Fruit fly (Drosophila melanogaster) whole organism, embryonic: Measurements from ENCODE around the gene CG11454.

Experiments
- Antp ChIP-seq: fragments of 200-800 bp; sonication (Bioruptor generic); optimal IDR thresholded peaks from 3 replicates; lab custom pipeline; 2016; ENCODE audit warnings: missing biosample characterization, missing genetic modification characterization
- Atf6 ChIP-seq: fragments of 200-800 bp; sonication (Bioruptor generic); IDR thresholded peaks from 2 replicates; pipeline ENCODE4 v1.3.6; 2022; ENCODE audit warnings: missing biosample characterization, missing genetic modification characterization
- CG10147 ChIP-seq: fragments of 200-800 bp; sonication (Bioruptor generic); optimal IDR thresholded peaks from 2 replicates; lab custom pipeline; 2019; ENCODE audit warnings: missing biosample characterization, mild to moderate bottlenecking, missing genetic modification characterization, moderate library complexity
- CG10366 ChIP-seq: fragments of 200-800 bp; sonication (Bioruptor generic); IDR thresholded peaks from 2 replicates; pipeline ENCODE4 v1.3.6; 2022; ENCODE audit warnings: missing biosample characterization, missing genetic modification characterization
- CG10654 ChIP-seq: fragments of 200-800 bp; sonication (Bioruptor generic); optimal IDR thresholded peaks from 2 replicates; lab custom pipeline; 2016; ENCODE audit warnings: missing biosample characterization, missing genetic modification characterization
- CG11247 ChIP-seq: fragments of 200-800 bp; sonication (Bioruptor generic); IDR thresholded peaks from 2 replicates; pipeline ENCODE4 v1.3.6; 2022; ENCODE audit warnings: missing biosample characterization, missing genetic modification characterization
- CG11560 ChIP-seq: fragments of 200-800 bp; sonication (Bioruptor generic); IDR thresholded peaks from 3 replicates; pipeline ENCODE4 v1.3.6; 2022; ENCODE audit warnings: missing biosample characterization, missing genetic modification characterization
- CG11695 ChIP-seq: fragments of 200-800 bp; sonication (Bioruptor generic); IDR thresholded peaks from 3 replicates; pipeline ENCODE4 v1.3.6; 2022; ENCODE audit warnings: missing biosample characterization, missing genetic modification characterization
- CG11723 ChIP-seq: fragments of 200-800 bp; sonication (Bioruptor generic); optimal IDR thresholded peaks from 2 replicates; lab custom pipeline; 2017; ENCODE audit warnings: missing biosample characterization, mild to moderate bottlenecking, missing genetic modification characterization
- CG12071 ChIP-seq: fragments of 200-800 bp; sonication (Bioruptor generic); optimal IDR thresholded peaks from 3 replicates; lab custom pipeline; 2018; ENCODE audit warnings: missing biosample characterization, mild to moderate bottlenecking, missing genetic modification characterization
- CG14860 ChIP-seq: fragments of 200-800 bp; sonication (Bioruptor generic); IDR thresholded peaks from 3 replicates; pipeline ENCODE4 v1.3.6; 2022; ENCODE audit warnings: missing biosample characterization, missing genetic modification characterization; ENCODE audit not compliant: partially characterized antibody
- CG1602 ChIP-seq: fragments of 200-800 bp; sonication (Bioruptor generic); optimal IDR thresholded peaks from 3 replicates; lab custom pipeline; 2016; ENCODE audit warnings: missing biosample characterization, missing genetic modification characterization
- CG18599 ChIP-seq: fragments of 200-800 bp; sonication (Bioruptor generic); optimal IDR thresholded peaks from 3 replicates; lab custom pipeline; 2017; ENCODE audit warnings: missing biosample characterization, missing genetic modification characterization, mild to moderate bottlenecking, moderate library complexity, missing genetic modification reagents
- CG2678 ChIP-seq: fragments of 200-800 bp; sonication (Bioruptor generic); optimal IDR thresholded peaks from 3 replicates; lab custom pipeline; 2019; ENCODE audit warnings: missing biosample characterization, mild to moderate bottlenecking, missing genetic modification characterization, moderate library complexity
- CG31224 ChIP-seq: fragments of 200-800 bp; sonication (Bioruptor generic); IDR thresholded peaks from 2 replicates; pipeline ENCODE4 v1.3.6; 2022; ENCODE audit warnings: missing biosample characterization, missing genetic modification characterization
- CG32532 ChIP-seq: fragments of 200-800 bp; sonication (Bioruptor generic); IDR thresholded peaks from 2 replicates; pipeline ENCODE4 v1.3.6; 2022; ENCODE audit warnings: missing biosample characterization, missing genetic modification characterization
- CG5245 ChIP-seq: fragments of 200-800 bp; sonication (Bioruptor generic); optimal IDR thresholded peaks from 3 replicates; lab custom pipeline; 2016; ENCODE audit warnings: missing biosample characterization, missing genetic modification characterization
- CG7372 ChIP-seq: fragments of 200-800 bp; sonication (Bioruptor generic); IDR thresholded peaks from 2 replicates; pipeline ENCODE4 v1.3.6; 2022; ENCODE audit warnings: missing biosample characterization, missing genetic modification characterization
- CG7839 ChIP-seq: fragments of 200-800 bp; sonication (Bioruptor generic); optimal IDR thresholded peaks from 3 replicates; lab custom pipeline; 2018; ENCODE audit warnings: missing biosample characterization, mild to moderate bottlenecking, missing genetic modification characterization, moderate library complexity
- CG7928 ChIP-seq: fragments of 200-800 bp; sonication (Bioruptor generic); optimal IDR thresholded peaks from 2 replicates; lab custom pipeline; 2017; ENCODE audit warnings: missing biosample characterization, mild to moderate bottlenecking, missing genetic modification characterization
- D19A ChIP-seq: fragments of 200-800 bp; optimal IDR thresholded peaks from 3 replicates; lab custom pipeline; 2019; ENCODE audit warnings: missing biosample characterization, mild to moderate bottlenecking, missing genetic modification characterization, moderate library complexity
- Hr3 ChIP-seq: fragments of 200-800 bp; sonication (Bioruptor generic); optimal IDR thresholded peaks from 3 replicates; lab custom pipeline; 2016; ENCODE audit warnings: missing biosample characterization, missing genetic modification characterization
- Hsf ChIP-seq: fragments of 200-800 bp; sonication (Bioruptor generic); optimal IDR thresholded peaks from 3 replicates; lab custom pipeline; 2016; ENCODE audit warnings: missing biosample characterization, missing genetic modification characterization
- Max ChIP-seq: fragments of 200-800 bp; sonication (Bioruptor generic); optimal IDR thresholded peaks from 2 replicates; lab custom pipeline; 2016; ENCODE audit warnings: missing biosample characterization, mild to moderate bottlenecking, missing genetic modification characterization
- NC2β ChIP-seq: fragments of 200-800 bp; sonication (Bioruptor generic); optimal IDR thresholded peaks from 2 replicates; lab custom pipeline; 2016; ENCODE audit warnings: missing biosample characterization, missing genetic modification characterization
- Opbp ChIP-seq: fragments of 200-800 bp; sonication (Bioruptor generic); IDR thresholded peaks from 3 replicates; pipeline ENCODE4 v1.3.6; 2022; ENCODE audit warnings: missing biosample characterization, missing genetic modification characterization; ENCODE audit not compliant: partially characterized antibody
- Stat92E ChIP-seq, 3 experiments: fragments of >200 bp in 2 of 3; fragments of 200-800 bp in 1 of 3; sonication (Bioruptor generic) in 1 of 3; optimal IDR thresholded peaks; 2 replicates each; lab custom pipeline; 2017 to 2019; ENCODE audit warnings: missing biosample characterization in 3 of 3, missing genetic modification characterization in 3 of 3, mild to moderate bottlenecking in 1 of 3, moderate library complexity in 1 of 3
- Trl ChIP-seq, 3 experiments: fragments of >200 bp in 2 of 3; fragments of 200-800 bp in 1 of 3; sonication (Bioruptor generic) in 1 of 3; optimal IDR thresholded peaks; 2 replicates in 1 of 3; 3 replicates in 2 of 3; lab custom pipeline; 2016 to 2017; ENCODE audit warnings: missing biosample characterization in 1 of 3, missing genetic modification characterization in 1 of 3
- Xrp1 ChIP-seq: fragments of 200-800 bp; sonication (Bioruptor generic); IDR thresholded peaks from 2 replicates; pipeline ENCODE4 v1.3.6; 2022; ENCODE audit warnings: missing biosample characterization, missing genetic modification characterization
- bowl ChIP-seq: fragments of 200-800 bp; sonication (Bioruptor generic); IDR thresholded peaks from 2 replicates; pipeline ENCODE4 v1.3.6; 2022; ENCODE audit warnings: missing biosample characterization, missing genetic modification characterization
- ci ChIP-seq: fragments of 200-800 bp; sonication (Bioruptor generic); IDR thresholded peaks from 3 replicates; pipeline ENCODE4 v1.3.6; 2022; ENCODE audit warnings: missing biosample characterization, missing genetic modification characterization
- crc ChIP-seq: fragments of 200-800 bp; sonication (Bioruptor generic); optimal IDR thresholded peaks from 2 replicates; lab custom pipeline; 2016; ENCODE audit warnings: missing biosample characterization, missing genetic modification characterization
- dm ChIP-seq: fragments of 200-800 bp; sonication (Bioruptor generic); optimal IDR thresholded peaks from 3 replicates; lab custom pipeline; 2016; ENCODE audit warnings: missing biosample characterization, missing genetic modification characterization
- dysf ChIP-seq: fragments of 200-800 bp; sonication (Bioruptor generic); IDR thresholded peaks from 3 replicates; pipeline ENCODE4 v1.3.6; 2022; ENCODE audit warnings: missing biosample characterization, missing genetic modification characterization
- eve ChIP-seq, 2 experiments: fragments of >200 bp; optimal IDR thresholded peaks; 2 replicates each; lab custom pipeline; 2017; ENCODE audit warnings: missing biosample characterization in 2 of 2, missing genetic modification characterization in 2 of 2
- grn ChIP-seq: fragments of 200-800 bp; sonication (Bioruptor generic); optimal IDR thresholded peaks from 3 replicates; lab custom pipeline; 2017; ENCODE audit warnings: missing biosample characterization, missing genetic modification characterization
- hth ChIP-seq: fragments of >200 bp; optimal IDR thresholded peaks from 2 replicates; lab custom pipeline; 2017; ENCODE audit warnings: inconsistent platforms
- insv ChIP-seq, 2 experiments: fragments of 200-800 bp; sonication (Bioruptor generic); optimal IDR thresholded peaks; 3 replicates each; lab custom pipeline; 2016 to 2018; ENCODE audit warnings: missing biosample characterization in 2 of 2, missing genetic modification characterization in 2 of 2
- inv ChIP-seq: fragments of 200-800 bp; sonication (Bioruptor generic); IDR thresholded peaks from 2 replicates; pipeline ENCODE4 v1.3.6; 2022; ENCODE audit warnings: missing biosample characterization, missing genetic modification characterization; ENCODE audit not compliant: partially characterized antibody
- lola ChIP-seq, 3 experiments: fragments of >200 bp in 2 of 3; fragments of 200-800 bp in 1 of 3; sonication (Bioruptor generic) in 1 of 3; optimal IDR thresholded peaks; 2 replicates each; lab custom pipeline; 2017 to 2019; ENCODE audit warnings: missing biosample characterization in 3 of 3, missing genetic modification characterization in 3 of 3, mild to moderate bottlenecking in 1 of 3, moderate library complexity in 1 of 3
- otp ChIP-seq: fragments of 200-800 bp; sonication (Bioruptor generic); IDR thresholded peaks from 3 replicates; pipeline ENCODE4, ENCODE4 v1.3.6; 2022; ENCODE audit warnings: missing biosample characterization, missing genetic modification characterization
- phol ChIP-seq: fragments of 200-800 bp; sonication (Bioruptor generic); optimal IDR thresholded peaks from 3 replicates; lab custom pipeline; 2018; ENCODE audit warnings: missing biosample characterization, mild to moderate bottlenecking, missing genetic modification characterization, moderate library complexity
- pnt ChIP-seq: fragments of 200-800 bp; sonication (Bioruptor generic); optimal IDR thresholded peaks from 3 replicates; lab custom pipeline; 2016; ENCODE audit warnings: missing biosample characterization, missing genetic modification characterization
- schlank ChIP-seq: fragments of 200-800 bp; sonication (Bioruptor generic); optimal IDR thresholded peaks from 2 replicates; lab custom pipeline; 2018; ENCODE audit warnings: missing biosample characterization, mild to moderate bottlenecking, missing genetic modification characterization
- slou ChIP-seq: fragments of 200-800 bp; sonication (Bioruptor generic); optimal IDR thresholded peaks from 3 replicates; lab custom pipeline; 2016; ENCODE audit warnings: missing biosample characterization, missing genetic modification characterization
- sr ChIP-seq: fragments of 200-800 bp; sonication (Bioruptor generic); IDR thresholded peaks from 3 replicates; pipeline ENCODE4 v1.3.6; 2022; ENCODE audit warnings: missing biosample characterization, missing genetic modification characterization
- tin ChIP-seq: fragments of 200-800 bp; sonication (Bioruptor generic); optimal IDR thresholded peaks from 3 replicates; lab custom pipeline; 2016; ENCODE audit warnings: missing biosample characterization, missing genetic modification characterization
- unpg ChIP-seq: fragments of 200-800 bp; sonication (Bioruptor generic); optimal IDR thresholded peaks from 3 replicates; lab custom pipeline; 2018; ENCODE audit warnings: missing biosample characterization, mild to moderate bottlenecking, missing genetic modification characterization, moderate library complexity
- yki ChIP-seq: fragments of >200 bp; optimal IDR thresholded peaks from 3 replicates; lab custom pipeline; 2018
- zfh1 ChIP-seq: fragments of 200-800 bp; sonication (Bioruptor generic); IDR thresholded peaks from 3 replicates; pipeline ENCODE4 v1.3.6; 2022; ENCODE audit warnings: missing biosample characterization, missing genetic modification characterization
- zfh2 ChIP-seq: fragments of 200-800 bp; sonication (Bioruptor generic); optimal IDR thresholded peaks from 2 replicates; lab custom pipeline; 2016; ENCODE audit warnings: missing biosample characterization, missing genetic modification characterization

The CG11454 gene

DNA sequence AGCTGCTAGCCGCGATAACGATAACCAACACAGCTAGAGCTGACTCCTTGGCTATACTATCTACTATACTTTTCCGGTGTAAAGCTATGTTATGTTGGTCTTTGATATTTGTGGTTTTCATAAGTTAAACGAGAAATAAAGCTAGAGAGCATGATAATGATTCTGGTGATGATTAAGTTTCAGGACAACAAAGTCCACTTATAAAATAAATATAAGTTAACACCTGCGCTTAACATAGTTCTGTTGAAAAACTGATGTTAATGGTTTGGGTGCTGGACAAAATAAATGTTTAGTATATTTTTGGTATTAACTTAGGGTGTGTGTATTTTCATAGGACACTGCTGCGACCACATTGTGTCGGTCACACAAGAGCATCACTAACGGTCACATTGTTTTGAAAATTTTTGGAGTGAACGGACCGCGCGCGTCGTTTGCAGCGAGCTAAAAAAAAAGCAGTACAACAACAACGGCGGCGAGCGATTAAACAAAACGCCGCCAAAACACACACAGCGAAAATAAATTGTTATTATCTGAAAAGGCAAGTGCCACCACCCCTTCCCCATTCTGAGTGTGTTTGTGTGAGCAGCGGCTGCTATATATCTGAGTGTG is 15.6 kb downstream of the CG11454 start, which contains the start of the genes CG33635 and spen (continued):
- TF ChIP-seq CG7372 (GFP tag; lab: Robert Waterston, UW), result no peak
- no peak for TF ChIP-seq CG7928 (GFP tag; lab: Kevin White, UChicago)
- TF ChIP-seq bowl (GFP tag; lab: Robert Waterston, UW), result no peak
- peak; percentile 48 for TF ChIP-seq CG18599 (GFP tag; lab: Kevin White, UChicago)
- TF ChIP-seq Hr3 (GFP tag; lab: Kevin White, UChicago), result no peak
- TF ChIP-seq zfh1 (GFP tag; lab: Robert Waterston, UW), result no peak
- TF ChIP-seq yki (lab: Kevin White, UChicago), result no peak
- TF ChIP-seq NC2β (GFP tag; lab: Kevin White, UChicago), result peak; percentile 37
- peak; percentile 15 for TF ChIP-seq schlank (tag; lab: Kevin White, UChicago)
- peak; percentile 65 for TF ChIP-seq CG10147
- no peak for TF ChIP-seq CG10366 (GFP tag; lab: Robert Waterston, UW)
- no peak for TF ChIP-seq slou (GFP tag; lab: Kevin White, UChicago)
- TF ChIP-seq CG32532, result no peak
- no peak for TF ChIP-seq Atf6 (GFP tag; lab: Robert Waterston, UW)
- no peak for TF ChIP-seq inv (GFP tag; lab: Robert Waterston, UW)
- TF ChIP-seq CG2678 (tag; lab: Kevin White, UChicago), result peak; percentile 40
- TF ChIP-seq sr, result no peak
- TF ChIP-seq eve (GFP tag; optimal IDR thresholded peaks at IDR 0.05; lab: Kevin White, UChicago), result peak in 1 of 2 experiments; percentile 79
- peak; percentile 36 for TF ChIP-seq Max (GFP tag; lab: Kevin White, UChicago)
- no peak for TF ChIP-seq CG1602 (GFP tag; lab: Kevin White, UChicago)
- TF ChIP-seq phol, result peak; percentile 21
- TF ChIP-seq CG10654 (GFP tag; lab: Kevin White, UChicago), result no peak
- no peak for TF ChIP-seq CG11560 (tag; lab: Robert Waterston, UW)
- no peak for TF ChIP-seq zfh2 (GFP tag; lab: Kevin White, UChicago)
- peak in 1 of 3 experiments; percentile 37 for TF ChIP-seq Stat92E (GFP tag; optimal IDR thresholded peaks at IDR 0.05; lab: Kevin White, UChicago)
- TF ChIP-seq ci (GFP tag; lab: Robert Waterston, UW), result no peak
- TF ChIP-seq lola (GFP tag; optimal IDR thresholded peaks at IDR 0.05; lab: Kevin White, UChicago), result no peak
- TF ChIP-seq Antp (GFP tag; lab: Kevin White, UChicago), result no peak
- no peak for TF ChIP-seq crc (GFP tag; lab: Kevin White, UChicago)
- no peak for TF ChIP-seq CG31224 (GFP tag; lab: Robert Waterston, UW)
- no peak for TF ChIP-seq Xrp1 (GFP tag; lab: Robert Waterston, UW)
- no peak for TF ChIP-seq CG5245 (GFP tag; lab: Kevin White, UChicago)
- no peak for TF ChIP-seq hth (lab: Kevin White, UChicago)
- no peak for TF ChIP-seq CG11247 (GFP tag; lab: Robert Waterston, UW)
- TF ChIP-seq otp (GFP tag; lab: Robert Waterston, UW), result no peak
- TF ChIP-seq dm (GFP tag; lab: Kevin White, UChicago), result peak; percentile 25
- no peak for TF ChIP-seq Trl (optimal IDR thresholded peaks at IDR 0.05; lab: Kevin White, UChicago)
- TF ChIP-seq Trl (GFP tag; optimal IDR thresholded peaks at IDR 0.05; lab: Kevin White, UChicago), result no peak
- peak; percentile 20 for TF ChIP-seq CG12071 (GFP tag; lab: Kevin White, UChicago)
- TF ChIP-seq tin (GFP tag; lab: Kevin White, UChicago), result no peak
- TF ChIP-seq D19A (tag; lab: Kevin White, UChicago), result peak; percentile 4
- no peak for TF ChIP-seq CG14860 (GFP tag; lab: Robert Waterston, UW)
- peak; percentile 28 for TF ChIP-seq CG11723 (GFP tag; lab: Kevin White, UChicago)
- no peak for TF ChIP-seq CG11695 (GFP tag; lab: Robert Waterston, UW)
- no peak for TF ChIP-seq pnt (GFP tag; lab: Kevin White, UChicago)
- TF ChIP-seq grn (GFP tag; lab: Kevin White, UChicago), result no peak
- TF ChIP-seq CG7839 (tag; lab: Kevin White, UChicago), result peak; percentile 4
- TF ChIP-seq unpg (GFP tag; lab: Kevin White, UChicago), result peak; percentile 28
- no peak for TF ChIP-seq Opbp (GFP tag; lab: Robert Waterston, UW)
- peak in 1 of 2 experiments; percentile 48 for TF ChIP-seq insv (GFP tag; optimal IDR thresholded peaks at IDR 0.05; lab: Kevin White, UChicago)
- no peak for TF ChIP-seq Hsf (GFP tag; lab: Kevin White, UChicago)
- TF ChIP-seq dysf, result no peak
